Worm (Caenorhabditis elegans): ENCODE data around the gene lurp-3.

Gene lurp-3

ce11 chrV:13414585-13414984 lies 41.0 kb upstream of the lurp-3 start, which contains the start of gene cut-2:
TSS of gene cut-2 (plus strand) at chrV:13414949.
- TF ChIP-seq blmp-1 (tag; optimal IDR thresholded peaks at IDR 0.05) (peak; percentile 63), nhr-85 (tag) (peak; percentile 35), nhr-76 (tag; optimal IDR thresholded peaks at IDR 0.05) (no peak)

- TF ChIP-seq snpc-4 (tag; optimal IDR thresholded peaks at IDR 0.05) (no peak), ceh-8 (GFP tag; optimal IDR thresholded peaks at IDR 0.05) (peak; percentile 71), elt-2 (tag; optimal IDR thresholded peaks at IDR 0.05) (no peak), unc-30 (tag; optimal IDR thresholded peaks at IDR 0.05) (no peak), unc-62 (GFP tag; optimal IDR thresholded peaks at IDR 0.05) (no peak)
Observed at ce11 chrV:13415462-13415861, 40.1 kb upstream of the lurp-3 start.

ce11 chrV:13416076-13416475 lies 39.5 kb upstream of the lurp-3 start:
- TF ChIP-seq ztf-4 (tag; optimal IDR thresholded peaks at IDR 0.05) (peak; percentile 17), unc-62 (GFP tag; optimal IDR thresholded peaks at IDR 0.05) (no peak), ets-5 (GFP tag; IDR thresholded peaks at IDR 0.05) (no peak)

ce11 chrV:13417513-13417912 lies 38.0 kb upstream of the lurp-3 start, which contains the start of gene F53F1.6:
TSS of gene F53F1.6 (minus strand) at chrV:13417613.
- TF ChIP-seq irx-1 (tag; optimal IDR thresholded peaks at IDR 0.05) (no peak), sup-37 (GFP tag; optimal IDR thresholded peaks at IDR 0.05) (no peak), mab-9 (GFP tag; IDR thresholded peaks at IDR 0.05) (no peak), efl-3 (GFP tag; optimal IDR thresholded peaks at IDR 0.05) (no peak), fkh-4 (tag; optimal IDR thresholded peaks at IDR 0.05; ENCODE audit: borderline replicate concordance) (no peak), zip-4 (GFP tag; optimal IDR thresholded peaks at IDR 0.05) (no peak), elt-2 (tag; optimal IDR thresholded peaks at IDR 0.05) (no peak), ceh-90 (tag; optimal IDR thresholded peaks at IDR 0.05) (no peak), ama-1 (optimal IDR thresholded peaks at IDR 0.05) (no peak), hlh-17 (GFP tag; optimal IDR thresholded peaks at IDR 0.05; ENCODE audit: borderline replicate concordance) (no peak), skn-1 (tag; optimal IDR thresholded peaks at IDR 0.05) (no peak), ceh-82 (tag; optimal IDR thresholded peaks at IDR 0.05) (no peak), Y116A8C.19 (tag; optimal IDR thresholded peaks at IDR 0.05; ENCODE audit: borderline replicate concordance) (no peak), C16A3.4 (tag; optimal IDR thresholded peaks at IDR 0.05) (no peak), ets-5 (GFP tag; IDR thresholded peaks at IDR 0.05) (no peak), pax-3 (tag; optimal IDR thresholded peaks at IDR 0.05) (no peak), swsn-7 (tag; optimal IDR thresholded peaks at IDR 0.05) (no peak), sptf-1 (tag; optimal IDR thresholded peaks at IDR 0.05) (no peak), unc-86 (tag; optimal IDR thresholded peaks at IDR 0.05) (no peak), lin-35 (GFP tag; optimal IDR thresholded peaks at IDR 0.05) (no peak)

- TF ChIP-seq fkh-8 (tag; optimal IDR thresholded peaks at IDR 0.05) (peak; percentile 45), pqm-1 (tag; optimal IDR thresholded peaks at IDR 0.05) (no peak)
Observed at ce11 chrV:13420640-13421039, 34.9 kb upstream of the lurp-3 start, which contains the start of gene srv-8. TSS of gene srv-8 (minus strand) at chrV:13420740.

- TF ChIP-seq egl-13 (tag; optimal IDR thresholded peaks at IDR 0.05) (no peak), elt-2 (tag; optimal IDR thresholded peaks at IDR 0.05) (peak; percentile 90)
Observed at ce11 chrV:13421697-13422096, 33.9 kb upstream of the lurp-3 start.

- TF ChIP-seq hpl-2 (GFP tag; optimal IDR thresholded peaks at IDR 0.05): no peak
- TF ChIP-seq isw-1 (GFP tag; IDR thresholded peaks at IDR 0.05): no peak
- no peak for TF ChIP-seq nhr-77 (tag; optimal IDR thresholded peaks at IDR 0.05)
- no peak for TF ChIP-seq mep-1 (tag; optimal IDR thresholded peaks at IDR 0.05)
- TF ChIP-seq pag-3 (tag; optimal IDR thresholded peaks at IDR 0.05; ENCODE audit: borderline replicate concordance, insufficient read depth): no peak
- no peak for TF ChIP-seq jun-1 (tag; optimal IDR thresholded peaks at IDR 0.05)
- TF ChIP-seq nhr-76 (tag; optimal IDR thresholded peaks at IDR 0.05): no peak
- TF ChIP-seq tlp-1 (tag; optimal IDR thresholded peaks at IDR 0.05): no peak
- TF ChIP-seq mab-9 (GFP tag; IDR thresholded peaks at IDR 0.05): no peak
- no peak for TF ChIP-seq nhr-90 (tag; optimal IDR thresholded peaks at IDR 0.05; ENCODE audit: poor library complexity)
- TF ChIP-seq C34B4.2 (tag; optimal IDR thresholded peaks at IDR 0.05): no peak
Observed at ce11 chrV:13423045-13423444, 32.5 kb upstream of the lurp-3 start, which contains the start of gene srv-9. TSS of gene srv-9 (minus strand) at chrV:13423145.
